Fruit fly (Drosophila melanogaster): ENCODE data around the gene CG4045.

Gene CG4045

DNA sequence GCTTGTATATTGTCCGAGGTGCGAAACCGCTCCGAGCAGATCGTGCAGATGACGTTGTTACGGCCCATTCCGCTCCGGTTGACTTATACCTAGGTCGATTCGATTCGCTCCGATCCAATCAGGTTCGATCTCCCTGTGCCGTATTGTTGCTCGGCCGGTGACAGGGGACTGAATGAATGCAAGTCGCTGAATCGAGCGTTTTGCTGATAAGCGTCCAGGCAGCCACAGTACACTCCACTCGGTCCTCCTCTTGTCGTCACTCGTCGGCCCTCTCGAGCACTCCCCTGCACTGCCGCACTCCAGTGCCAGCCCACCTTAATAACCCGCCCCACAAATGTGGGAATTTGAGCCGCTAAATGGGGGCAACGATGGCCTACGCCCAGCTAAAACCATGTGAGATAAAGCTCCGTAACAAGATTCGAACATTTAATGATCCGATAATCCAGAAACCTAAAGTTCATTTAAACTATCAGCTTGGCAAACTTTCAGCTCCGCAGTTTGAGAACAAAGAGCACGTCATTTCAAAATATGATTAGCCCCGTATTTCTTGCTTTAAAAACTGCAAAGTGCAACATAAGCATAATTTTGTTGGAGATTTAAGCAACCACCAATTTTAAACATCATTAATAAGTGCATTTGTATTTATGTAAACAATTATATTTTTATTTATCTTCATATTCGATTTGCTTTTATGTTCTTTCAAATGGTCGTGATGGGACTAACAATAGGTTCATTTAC, 31.9 kb downstream of the CG4045 start, which contains the start of gene CG4325:
CG4325 (minus strand) TSS at position 159 of the 738 bp plus-strand sequence.
- TF ChIP-seq CG12744 (GFP tag; optimal IDR thresholded peaks at IDR 0.05) (no peak), CG4820 (GFP tag; optimal IDR thresholded peaks at IDR 0.05) (no peak), bcd (GFP tag; optimal IDR thresholded peaks at IDR 0.05) (no peak), hth (optimal IDR thresholded peaks at IDR 0.05) (no peak), slbo (GFP tag; IDR thresholded peaks at IDR 0.05) (no peak), ash1 (GFP tag; optimal IDR thresholded peaks at IDR 0.05) (no peak), crol (GFP tag; IDR thresholded peaks at IDR 0.05) (peak; percentile 70), CG9876 (GFP tag; optimal IDR thresholded peaks at IDR 0.05) (no peak), vnd (GFP tag; IDR thresholded peaks at IDR 0.05; ENCODE audit: partially characterized antibody) (no peak), CG3726 (GFP tag; IDR thresholded peaks at IDR 0.05) (no peak), MESR4 (GFP tag; optimal IDR thresholded peaks at IDR 0.05) (no peak), E2f2 (GFP tag; IDR thresholded peaks at IDR 0.05) (no peak), Deaf1 (tag; optimal IDR thresholded peaks at IDR 0.05) (peak; percentile 19), Abd-B (GFP tag; optimal IDR thresholded peaks at IDR 0.05) (no peak), Xrp1 (GFP tag; IDR thresholded peaks at IDR 0.05) (no peak), CG10462 (GFP tag; optimal IDR thresholded peaks at IDR 0.05) (no peak), BEAF-32 (GFP tag; optimal IDR thresholded peaks at IDR 0.05) (no peak), lola (GFP tag; optimal IDR thresholded peaks at IDR 0.05) (no peak), emc (GFP tag; optimal IDR thresholded peaks at IDR 0.05) (no peak), sr (GFP tag; IDR thresholded peaks at IDR 0.05) (no peak), run (tag; optimal IDR thresholded peaks at IDR 0.05) (no peak), fru (optimal IDR thresholded peaks at IDR 0.05) (no peak), az2 (GFP tag; optimal IDR thresholded peaks at IDR 0.05) (no peak), chn (GFP tag; optimal IDR thresholded peaks at IDR 0.05) (no peak), grn (GFP tag; optimal IDR thresholded peaks at IDR 0.05) (peak; percentile 2)

- TF ChIP-seq cato (GFP tag; optimal IDR thresholded peaks at IDR 0.05; ENCODE audit: borderline replicate concordance) = no peak
- no peak for TF ChIP-seq Aef1 (GFP tag; IDR thresholded peaks at IDR 0.05)
- no peak for TF ChIP-seq B-H2 (GFP tag; optimal IDR thresholded peaks at IDR 0.05)
- peak in 1 of 3 experiments; percentile 80 for TF ChIP-seq Stat92E (GFP tag; optimal IDR thresholded peaks at IDR 0.05)
- TF ChIP-seq CG10959 (GFP tag; IDR thresholded peaks at IDR 0.05) = no peak
- no peak for TF ChIP-seq CG18764 (GFP tag; optimal IDR thresholded peaks at IDR 0.05)
- TF ChIP-seq CG2875 (GFP tag; optimal IDR thresholded peaks at IDR 0.05) = no peak
- TF ChIP-seq Tbp (GFP tag; optimal IDR thresholded peaks at IDR 0.05) = no peak
- peak; percentile 16 for TF ChIP-seq dmrt11E (tag; optimal IDR thresholded peaks at IDR 0.05)
- TF ChIP-seq ash1 (GFP tag; optimal IDR thresholded peaks at IDR 0.05) = no peak
- no peak for TF ChIP-seq slp2 (GFP tag; optimal IDR thresholded peaks at IDR 0.05)
- peak; percentile 2 for TF ChIP-seq MESR4 (GFP tag; optimal IDR thresholded peaks at IDR 0.05)
- peak; percentile 75 for TF ChIP-seq phol (tag; optimal IDR thresholded peaks at IDR 0.05)
- TF ChIP-seq Hr3 (GFP tag; optimal IDR thresholded peaks at IDR 0.05) = peak; percentile 0
- TF ChIP-seq CG13775 (GFP tag; optimal IDR thresholded peaks at IDR 0.05) = no peak
- peak; percentile 57 for TF ChIP-seq CG17829 (tag; optimal IDR thresholded peaks at IDR 0.05)
- TF ChIP-seq CG8944 (GFP tag; optimal IDR thresholded peaks at IDR 0.05) = no peak
- no peak for TF ChIP-seq ara (GFP tag; IDR thresholded peaks at IDR 0.05)
- no peak for TF ChIP-seq CG10209 (GFP tag; optimal IDR thresholded peaks at IDR 0.05)
- no peak for TF ChIP-seq Taf1 (GFP tag; IDR thresholded peaks at IDR 0.05)
- no peak for TF ChIP-seq Antp (GFP tag; optimal IDR thresholded peaks at IDR 0.05)
- no peak for TF ChIP-seq croc (GFP tag; conservative IDR thresholded peaks at IDR 0.05)
- no peak for TF ChIP-seq sd (tag; optimal IDR thresholded peaks at IDR 0.05)
- TF ChIP-seq Dip2 (GFP tag; IDR thresholded peaks at IDR 0.05) = no peak
- no peak for TF ChIP-seq CG10565 (GFP tag; optimal IDR thresholded peaks at IDR 0.05)
- TF ChIP-seq zfh2 (GFP tag; optimal IDR thresholded peaks at IDR 0.05) = no peak
These were observed 33.5 kb downstream of the CG4045 start, which contains the start of the genes Actn and usp for dm6 chrX:2041981-2042847. Gene Actn (minus strand): TSS chrX:2042311. Gene usp (minus strand): TSS chrX:2042311.

Measured in whole organism, embryonic.